Fruit fly (Drosophila melanogaster) whole organism, embryonic: ENCODE results near the gene c12.2.
A peak's percentile ranks its signal among the peaks of the same experiment; 100 is the strongest.

ENCODE experiments used
- Antp ChIP-seq: fragments of 200-800 bp; sonication (Bioruptor generic); optimal IDR thresholded peaks from 3 replicates; lab custom pipeline; 2016; ENCODE audit warnings: missing biosample characterization, missing genetic modification characterization
- Atf6 ChIP-seq: fragments of 200-800 bp; sonication (Bioruptor generic); IDR thresholded peaks from 2 replicates; pipeline ENCODE4 v1.3.6; 2022; ENCODE audit warnings: missing biosample characterization, missing genetic modification characterization
- Blimp-1 ChIP-seq: fragments of 200-800 bp; sonication (Bioruptor generic); optimal IDR thresholded peaks from 3 replicates; lab custom pipeline; 2018; ENCODE audit warnings: missing biosample characterization, missing genetic modification characterization, mild to moderate bottlenecking, moderate library complexity, missing genetic modification reagents
- CG10147 ChIP-seq: fragments of 200-800 bp; sonication (Bioruptor generic); optimal IDR thresholded peaks from 2 replicates; lab custom pipeline; 2019; ENCODE audit warnings: missing biosample characterization, mild to moderate bottlenecking, missing genetic modification characterization, moderate library complexity
- CG10462 ChIP-seq: fragments of 200-800 bp; sonication (Bioruptor generic); optimal IDR thresholded peaks from 2 replicates; lab custom pipeline; 2016; ENCODE audit warnings: missing biosample characterization, missing genetic modification characterization
- CG11093 ChIP-seq: fragments of 200-800 bp; sonication (Bioruptor generic); IDR thresholded peaks from 3 replicates; pipeline ENCODE4 v1.3.6; 2022; ENCODE audit warnings: missing biosample characterization, missing genetic modification characterization
- CG11723 ChIP-seq: fragments of 200-800 bp; sonication (Bioruptor generic); optimal IDR thresholded peaks from 2 replicates; lab custom pipeline; 2017; ENCODE audit warnings: missing biosample characterization, mild to moderate bottlenecking, missing genetic modification characterization
- CG12104 ChIP-seq: fragments of 200-800 bp; sonication (Bioruptor generic); optimal IDR thresholded peaks from 3 replicates; lab custom pipeline; 2016; ENCODE audit warnings: missing biosample characterization, missing genetic modification characterization
- CG14014 ChIP-seq: fragments of 200-800 bp; sonication (Bioruptor generic); IDR thresholded peaks from 2 replicates; pipeline ENCODE4 v1.3.6; 2022; ENCODE audit warnings: missing biosample characterization, missing genetic modification characterization
- CG15073 ChIP-seq: fragments of 200-800 bp; sonication (Bioruptor generic); optimal IDR thresholded peaks from 2 replicates; lab custom pipeline; 2016; ENCODE audit warnings: missing biosample characterization, missing genetic modification characterization
- CG16779 ChIP-seq: fragments of 200-800 bp; sonication (Bioruptor generic); IDR thresholded peaks from 2 replicates; pipeline ENCODE4 v1.3.6; 2022; ENCODE audit warnings: missing biosample characterization, missing genetic modification characterization
- CG16813 ChIP-seq: fragments of 200-800 bp; sonication (Bioruptor generic); IDR thresholded peaks from 3 replicates; pipeline ENCODE4 v1.3.6; 2022; ENCODE audit warnings: missing biosample characterization, missing genetic modification characterization; ENCODE audit not compliant: partially characterized antibody
- CG17186 ChIP-seq: fragments of 200-800 bp; sonication (Bioruptor generic); optimal IDR thresholded peaks from 3 replicates; lab custom pipeline; 2017; ENCODE audit warnings: missing biosample characterization, missing genetic modification reagents, missing genetic modification characterization
- CG17829 ChIP-seq: fragments of 200-800 bp; optimal IDR thresholded peaks from 2 replicates; lab custom pipeline; 2019; ENCODE audit warnings: missing biosample characterization, mild to moderate bottlenecking, missing genetic modification characterization, moderate library complexity
- CG18599 ChIP-seq: fragments of 200-800 bp; sonication (Bioruptor generic); optimal IDR thresholded peaks from 3 replicates; lab custom pipeline; 2017; ENCODE audit warnings: missing biosample characterization, missing genetic modification characterization, mild to moderate bottlenecking, moderate library complexity, missing genetic modification reagents
- CG32767 ChIP-seq: fragments of 200-800 bp; sonication (Bioruptor generic); IDR thresholded peaks from 2 replicates; pipeline ENCODE4 v1.3.6; 2022; ENCODE audit warnings: missing biosample characterization, missing genetic modification characterization
- CG33213 ChIP-seq: fragments of 200-800 bp; sonication (Bioruptor generic); optimal IDR thresholded peaks from 3 replicates; lab custom pipeline; 2016; ENCODE audit warnings: missing biosample characterization, missing genetic modification characterization
- CG3847 ChIP-seq: fragments of 200-800 bp; sonication (Bioruptor generic); IDR thresholded peaks from 2 replicates; pipeline ENCODE4 v1.3.6; 2022; ENCODE audit warnings: missing biosample characterization, missing genetic modification characterization
- CG4360 ChIP-seq: fragments of 200-800 bp; sonication (Bioruptor generic); IDR thresholded peaks from 2 replicates; pipeline ENCODE4 v1.3.6; 2022; ENCODE audit warnings: missing biosample characterization, missing genetic modification characterization
- CG4424 ChIP-seq: fragments of 200-800 bp; sonication (Bioruptor generic); optimal IDR thresholded peaks from 3 replicates; lab custom pipeline; 2016; ENCODE audit warnings: missing biosample characterization, missing genetic modification characterization
- CG6175 ChIP-seq: fragments of 200-800 bp; sonication (Bioruptor generic); IDR thresholded peaks from 3 replicates; pipeline ENCODE4 v1.3.6; 2022; ENCODE audit warnings: missing biosample characterization, missing genetic modification characterization
- CG7928 ChIP-seq: fragments of 200-800 bp; sonication (Bioruptor generic); optimal IDR thresholded peaks from 2 replicates; lab custom pipeline; 2017; ENCODE audit warnings: missing biosample characterization, mild to moderate bottlenecking, missing genetic modification characterization
- CG9437 ChIP-seq: fragments of 200-800 bp; sonication (Bioruptor generic); optimal IDR thresholded peaks from 2 replicates; lab custom pipeline; 2018; ENCODE audit warnings: missing biosample characterization, mild to moderate bottlenecking, missing genetic modification characterization
- CG9817 ChIP-seq: fragments of 200-800 bp; sonication (Bioruptor generic); optimal IDR thresholded peaks from 2 replicates; lab custom pipeline; 2018; ENCODE audit warnings: missing biosample characterization, mild to moderate bottlenecking, missing genetic modification characterization, moderate library complexity
- ERR ChIP-seq: fragments of 200-800 bp; sonication (Bioruptor generic); optimal IDR thresholded peaks from 2 replicates; lab custom pipeline; 2016; ENCODE audit warnings: missing biosample characterization, missing genetic modification characterization
- HHEX ChIP-seq: fragments of 200-800 bp; sonication (Bioruptor generic); optimal IDR thresholded peaks from 3 replicates; lab custom pipeline; 2017; ENCODE audit warnings: missing biosample characterization, mild to moderate bottlenecking, missing genetic modification characterization, missing genetic modification reagents
- Hmx ChIP-seq: fragments of 200-800 bp; sonication (Bioruptor generic); optimal IDR thresholded peaks from 2 replicates; lab custom pipeline; 2016; ENCODE audit warnings: missing biosample characterization, missing genetic modification characterization
- Hr51 ChIP-seq, 2 experiments: fragments of 200-800 bp; sonication (Bioruptor generic); optimal IDR thresholded peaks; 2 replicates in 1 of 2; 3 replicates in 1 of 2; lab custom pipeline; 2016 to 2018; ENCODE audit warnings: missing biosample characterization in 2 of 2, missing genetic modification characterization in 2 of 2, mild to moderate bottlenecking in 1 of 2, moderate library complexity in 1 of 2
- Pdp1 ChIP-seq, 2 experiments: fragments of 200-800 bp; sonication (Bioruptor generic); optimal IDR thresholded peaks; 3 replicates each; lab custom pipeline; 2016; ENCODE audit warnings: missing biosample characterization in 2 of 2, missing genetic modification characterization in 2 of 2, mild to moderate bottlenecking in 1 of 2, moderate library complexity in 1 of 2
- Sry-β ChIP-seq: fragments of 200-800 bp; sonication (Bioruptor generic); optimal IDR thresholded peaks from 2 replicates; lab custom pipeline; 2018; ENCODE audit warnings: missing biosample characterization, mild to moderate bottlenecking, missing genetic modification characterization, moderate library complexity
- Xrp1 ChIP-seq: fragments of 200-800 bp; sonication (Bioruptor generic); IDR thresholded peaks from 2 replicates; pipeline ENCODE4 v1.3.6; 2022; ENCODE audit warnings: missing biosample characterization, missing genetic modification characterization
- bab2 ChIP-seq: fragments of 200-800 bp; sonication (Bioruptor generic); optimal IDR thresholded peaks from 2 replicates; lab custom pipeline; 2016; ENCODE audit warnings: missing biosample characterization, missing genetic modification characterization
- chm ChIP-seq: fragments of 200-800 bp; sonication (Bioruptor generic); IDR thresholded peaks from 2 replicates; pipeline ENCODE4 v1.3.6; 2022; ENCODE audit warnings: missing biosample characterization, missing genetic modification characterization
- chn ChIP-seq: fragments of 200-800 bp; sonication (Bioruptor generic); optimal IDR thresholded peaks from 2 replicates; lab custom pipeline; 2016; ENCODE audit warnings: missing biosample characterization, missing genetic modification characterization
- dimm ChIP-seq: fragments of 200-800 bp; sonication (Bioruptor generic); IDR thresholded peaks from 2 replicates; pipeline ENCODE4 v1.3.6; 2022; ENCODE audit warnings: missing biosample characterization, missing genetic modification characterization
- fd64A ChIP-seq: fragments of 200-800 bp; sonication (Bioruptor generic); optimal IDR thresholded peaks from 3 replicates; lab custom pipeline; 2018; ENCODE audit warnings: missing biosample characterization, mild to moderate bottlenecking, missing genetic modification characterization
- ftz-f1 ChIP-seq: fragments of 200-800 bp; sonication (Bioruptor generic); optimal IDR thresholded peaks from 2 replicates; lab custom pipeline; 2016; ENCODE audit warnings: missing biosample characterization, missing genetic modification characterization
- gce ChIP-seq: fragments of 200-800 bp; sonication (Bioruptor generic); IDR thresholded peaks from 3 replicates; pipeline ENCODE4 v1.3.6; 2022; ENCODE audit warnings: missing biosample characterization, missing genetic modification characterization
- ind ChIP-seq: fragments of 200-800 bp; sonication (Bioruptor generic); optimal IDR thresholded peaks from 3 replicates; lab custom pipeline; 2016; ENCODE audit warnings: missing biosample characterization, missing genetic modification characterization
- maf-S ChIP-seq: fragments of 200-800 bp; sonication (Bioruptor generic); optimal IDR thresholded peaks from 2 replicates; lab custom pipeline; 2016; ENCODE audit warnings: missing biosample characterization, missing genetic modification characterization
- nerfin-2 ChIP-seq: fragments of 200-800 bp; sonication (Bioruptor generic); IDR thresholded peaks from 2 replicates; pipeline ENCODE4 v1.3.6; 2022; ENCODE audit warnings: missing biosample characterization, missing genetic modification characterization; ENCODE audit not compliant: partially characterized antibody
- pho ChIP-seq: fragments of 200-800 bp; sonication (Bioruptor generic); optimal IDR thresholded peaks from 2 replicates; lab custom pipeline; 2016; ENCODE audit warnings: missing biosample characterization, missing genetic modification characterization
- ro ChIP-seq: fragments of 200-800 bp; sonication (Bioruptor generic); IDR thresholded peaks from 2 replicates; pipeline ENCODE4 v1.3.6; 2022; ENCODE audit warnings: missing biosample characterization, missing genetic modification characterization
- run ChIP-seq: fragments of 200-800 bp; sonication (Bioruptor generic); optimal IDR thresholded peaks from 3 replicates; lab custom pipeline; 2018; ENCODE audit warnings: missing biosample characterization, mild to moderate bottlenecking, missing genetic modification characterization
- sens-2 ChIP-seq: fragments of 200-800 bp; sonication (Bioruptor generic); IDR thresholded peaks from 2 replicates; pipeline ENCODE4 v1.3.6; 2022; ENCODE audit warnings: missing biosample characterization, missing genetic modification characterization
- shn ChIP-seq: fragments of 200-800 bp; sonication (Bioruptor generic); optimal IDR thresholded peaks from 3 replicates; lab custom pipeline; 2016; ENCODE audit warnings: missing biosample characterization, missing genetic modification characterization
- sna ChIP-seq: fragments of 200-800 bp; sonication (Bioruptor generic); IDR thresholded peaks from 2 replicates; pipeline ENCODE4 v1.3.6; 2022; ENCODE audit warnings: missing biosample characterization, missing genetic modification characterization; ENCODE audit not compliant: partially characterized antibody
- unc-4 ChIP-seq: fragments of 200-800 bp; sonication (Bioruptor generic); IDR thresholded peaks from 2 replicates; pipeline ENCODE4 v1.3.6; 2022; ENCODE audit warnings: missing biosample characterization, missing genetic modification characterization; ENCODE audit not compliant: partially characterized antibody
- vnd ChIP-seq: fragments of 200-800 bp; sonication (Bioruptor generic); IDR thresholded peaks from 3 replicates; pipeline ENCODE4 v1.3.6; 2022; ENCODE audit warnings: missing biosample characterization, missing genetic modification characterization; ENCODE audit not compliant: partially characterized antibody
- zen ChIP-seq: fragments of 200-800 bp; sonication (Bioruptor generic); optimal IDR thresholded peaks from 3 replicates; lab custom pipeline; 2018; ENCODE audit warnings: missing biosample characterization, mild to moderate bottlenecking, missing genetic modification characterization, moderate library complexity

c12.2 gene

dm6 chrX:9355996-9356708 lies 37.0 kb downstream of the c12.2 start, which contains the start of the genes Zdhhc8 and BCL7-like (continued):
- peak; percentile 39 for TF ChIP-seq bab2 (GFP tag; lab: Kevin White, UChicago)
- TF ChIP-seq CG9437, result peak; percentile 2
- TF ChIP-seq Sry-β (GFP tag; lab: Kevin White, UChicago), result no peak
- TF ChIP-seq CG11093 (GFP tag; lab: Robert Waterston, UW), result no peak
- peak; percentile 41 for TF ChIP-seq CG9817 (tag; lab: Kevin White, UChicago)
- TF ChIP-seq CG4360 (GFP tag; lab: Robert Waterston, UW), result peak; percentile 50
- TF ChIP-seq shn (GFP tag; lab: Kevin White, UChicago), result peak; percentile 41
- TF ChIP-seq dimm (GFP tag; lab: Robert Waterston, UW), result no peak
- TF ChIP-seq CG12104, result peak; percentile 26
- no peak for TF ChIP-seq chm (GFP tag; lab: Robert Waterston, UW)
- TF ChIP-seq CG18599 (GFP tag; lab: Kevin White, UChicago), result no peak
- no peak for TF ChIP-seq ftz-f1 (GFP tag; lab: Kevin White, UChicago)
- TF ChIP-seq pho, result peak; percentile 14
- TF ChIP-seq CG32767, result no peak; the same call in 1 of the 2 replicates
- peak; percentile 99 for TF ChIP-seq CG16813 (GFP tag; lab: Robert Waterston, UW)
- TF ChIP-seq HHEX, result no peak
- TF ChIP-seq gce (GFP tag; lab: Robert Waterston, UW), result no peak
- peak; percentile 42 for TF ChIP-seq Xrp1 (GFP tag; lab: Robert Waterston, UW)
- no peak for TF ChIP-seq CG33213 (GFP tag; lab: Kevin White, UChicago)
- TF ChIP-seq nerfin-2 (GFP tag; lab: Robert Waterston, UW), result peak; percentile 96
- TF ChIP-seq chn (GFP tag; lab: Kevin White, UChicago), result peak; percentile 46
- TF ChIP-seq CG4424 (GFP tag; lab: Kevin White, UChicago), result peak; percentile 45
- TF ChIP-seq sens-2 (GFP tag; lab: Robert Waterston, UW), result no peak
- no peak for TF ChIP-seq Antp (GFP tag; lab: Kevin White, UChicago)
- TF ChIP-seq CG17186 (GFP tag; lab: Kevin White, UChicago), result peak; percentile 61
- no peak for TF ChIP-seq CG11723 (GFP tag; lab: Kevin White, UChicago)
- no peak for TF ChIP-seq ERR
- peak; percentile 48 for TF ChIP-seq ind
- TF ChIP-seq Atf6, result no peak
- TF ChIP-seq CG6175 (GFP tag; lab: Robert Waterston, UW), result no peak
- no peak for TF ChIP-seq ro (GFP tag; lab: Robert Waterston, UW)
- no peak for TF ChIP-seq Hmx (GFP tag; lab: Kevin White, UChicago)
- no peak for TF ChIP-seq CG7928 (GFP tag; lab: Kevin White, UChicago)
- TF ChIP-seq run (tag; lab: Kevin White, UChicago), result no peak
- peak; percentile 44 for TF ChIP-seq CG17829 (tag; lab: Kevin White, UChicago)
- TF ChIP-seq CG16779 (GFP tag; lab: Robert Waterston, UW), result no peak
- TF ChIP-seq CG10462 (GFP tag; lab: Kevin White, UChicago), result peak; percentile 38
- no peak for TF ChIP-seq CG14014 (GFP tag; lab: Robert Waterston, UW)
- no peak for TF ChIP-seq CG10147 (GFP tag; lab: Kevin White, UChicago)
- TF ChIP-seq sna (GFP tag; lab: Robert Waterston, UW), result peak; percentile 95
- peak; percentile 27 to 34 for TF ChIP-seq Hr51 (GFP tag; optimal IDR thresholded peaks at IDR 0.05; lab: Kevin White, UChicago)
- TF ChIP-seq unc-4 (GFP tag; lab: Robert Waterston, UW), result peak; percentile 97
- TF ChIP-seq maf-S (GFP tag; lab: Kevin White, UChicago), result peak; percentile 30
- TF ChIP-seq zen, result peak; percentile 5
- TF ChIP-seq CG3847, result peak; percentile 65
- peak; percentile 23 for TF ChIP-seq Blimp-1 (GFP tag; lab: Kevin White, UChicago)
- TF ChIP-seq fd64A (GFP tag; lab: Kevin White, UChicago), result no peak
- peak in 1 of 2 experiments; percentile 28 for TF ChIP-seq Pdp1 (GFP tag; optimal IDR thresholded peaks at IDR 0.05; lab: Kevin White, UChicago)
- TF ChIP-seq vnd (GFP tag; lab: Robert Waterston, UW), result peak; percentile 98
- TF ChIP-seq CG15073 (GFP tag; lab: Kevin White, UChicago), result no peak
